Worm (Caenorhabditis elegans) whole organism, midembryonic: ENCODE results near the gene K09C8.8.

Experiments used
- T22C8.4 ChIP-seq: fragments of 200-800 bp; sonication (Bioruptor generic); IDR thresholded peaks from 2 replicates; pipeline ENCODE4 v1.3.6; 2022; ENCODE audit warnings: missing genetic modification characterization, missing compliant biosample characterization
- cog-1 ChIP-seq: sonication (generic microtip); optimal IDR thresholded peaks from 2 replicates; lab custom pipeline; 2016; ENCODE audit warnings: missing genetic modification characterization, missing compliant biosample characterization
- klf-2 ChIP-seq: fragments of 200-800 bp; sonication (Bioruptor generic); conservative IDR thresholded peaks from 2 replicates; pipeline ENCODE4 v1.3.6; 2022; ENCODE audit warnings: missing genetic modification reagents, missing genetic modification characterization, missing compliant biosample characterization
- ref-1 ChIP-seq: fragments of 200-800 bp; sonication (Bioruptor generic); conservative IDR thresholded peaks from 2 replicates; pipeline ENCODE4 v1.3.6; 2022; ENCODE audit warnings: missing genetic modification reagents, missing genetic modification characterization, missing compliant biosample characterization
- tab-1 ChIP-seq: fragments of 200-800 bp; sonication (Bioruptor generic); IDR thresholded peaks from 2 replicates; pipeline ENCODE4 v1.3.6; 2022; ENCODE audit warnings: missing genetic modification characterization, missing compliant biosample characterization
- ztf-23 ChIP-seq: fragments of 200-800 bp; sonication (Bioruptor generic); IDR thresholded peaks from 2 replicates; pipeline ENCODE4 v1.3.6; 2022; ENCODE audit warnings: missing genetic modification reagents, missing genetic modification characterization, missing compliant biosample characterization

DNA sequence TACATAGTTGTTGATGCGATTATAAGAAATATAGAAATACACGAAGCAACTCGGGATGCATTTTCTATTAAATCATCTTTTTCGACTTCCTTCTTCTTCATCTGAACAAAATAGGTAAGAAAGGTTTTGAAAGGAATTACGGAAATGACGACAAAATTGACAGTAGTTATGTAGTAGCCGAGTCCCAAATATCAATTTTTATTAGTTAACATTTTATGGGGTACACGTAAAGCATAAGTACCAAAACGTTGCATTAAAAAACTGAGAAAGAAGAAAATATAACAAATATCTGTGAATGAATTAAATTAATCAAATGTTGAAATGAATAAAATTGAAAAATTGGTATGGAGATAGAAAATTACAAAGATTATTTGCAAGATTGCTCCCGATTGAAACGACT is 31.0 kb downstream of the K09C8.8 start, which contains the start of gene col-177:
- TF ChIP-seq ref-1 (GFP tag; lab: Robert Waterston, UW): no peak
- no peak for TF ChIP-seq ztf-23 (GFP tag; lab: Robert Waterston, UW)
- TF ChIP-seq klf-2 (GFP tag; lab: Robert Waterston, UW): no peak
- no peak for TF ChIP-seq T22C8.4 (GFP tag; lab: Robert Waterston, UW)
- TF ChIP-seq cog-1: no peak
- TF ChIP-seq tab-1 (GFP tag; lab: Robert Waterston, UW): no peak
